Fruit fly (Drosophila melanogaster) whole organism, adult: ENCODE data around the gene CG15043.
A peak's percentile ranks its signal among the peaks of the same experiment; 100 is the strongest.

Source experiments
- CG11617 ChIP-seq: fragments of 200-800 bp; sonication (Bioruptor generic); optimal IDR thresholded peaks from 2 replicates; lab custom pipeline; 2017; ENCODE audit warnings: mild to moderate bottlenecking, missing biosample characterization, missing genetic modification reagents, missing genetic modification characterization
- CG12768 ChIP-seq: fragments of 200-800 bp; sonication (Bioruptor generic); optimal IDR thresholded peaks from 2 replicates; lab custom pipeline; 2017; ENCODE audit warnings: missing biosample characterization, missing genetic modification characterization, mild to moderate bottlenecking, moderate library complexity, missing genetic modification reagents
- CG14711 ChIP-seq: fragments of 200-800 bp; sonication (Bioruptor generic); optimal IDR thresholded peaks from 2 replicates; lab custom pipeline; 2018; ENCODE audit warnings: missing biosample characterization, mild to moderate bottlenecking, missing genetic modification characterization, moderate library complexity
- CG1620 ChIP-seq: fragments of 200-800 bp; sonication (Bioruptor generic); optimal IDR thresholded peaks from 2 replicates; lab custom pipeline; 2016; ENCODE audit warnings: missing biosample characterization, missing genetic modification characterization
- CG5204 ChIP-seq: fragments of 200-800 bp; sonication (Bioruptor generic); optimal IDR thresholded peaks from 2 replicates; lab custom pipeline; 2016; ENCODE audit warnings: missing biosample characterization, missing genetic modification characterization
- CG7045 ChIP-seq: fragments of 200-800 bp; sonication (Bioruptor generic); optimal IDR thresholded peaks from 2 replicates; lab custom pipeline; 2017; ENCODE audit warnings: missing biosample characterization, mild to moderate bottlenecking, missing genetic modification characterization
- CG7101 ChIP-seq: fragments of 200-800 bp; sonication (Bioruptor generic); optimal IDR thresholded peaks from 2 replicates; lab custom pipeline; 2018; ENCODE audit warnings: missing biosample characterization, mild to moderate bottlenecking, missing genetic modification characterization, moderate library complexity
- Clk ChIP-seq: fragments of 200-800 bp; sonication (Bioruptor generic); optimal IDR thresholded peaks from 2 replicates; lab custom pipeline; 2017; ENCODE audit warnings: missing biosample characterization, missing genetic modification characterization
- Hr96 ChIP-seq: fragments of 200-800 bp; sonication (Bioruptor generic); optimal IDR thresholded peaks from 2 replicates; lab custom pipeline; 2016; ENCODE audit warnings: missing biosample characterization, missing genetic modification characterization
- Mnt ChIP-seq: fragments of 200-800 bp; sonication (Bioruptor generic); optimal IDR thresholded peaks from 2 replicates; lab custom pipeline; 2016; ENCODE audit warnings: missing biosample characterization, mild to moderate bottlenecking, missing genetic modification characterization
- bab1 ChIP-seq: fragments of 200-800 bp; sonication (Bioruptor generic); optimal IDR thresholded peaks from 3 replicates; lab custom pipeline; 2019; ENCODE audit warnings: missing biosample characterization, mild to moderate bottlenecking, missing genetic modification characterization, moderate library complexity
- cic ChIP-seq: fragments of 200-800 bp; sonication (Bioruptor generic); optimal IDR thresholded peaks from 2 replicates; lab custom pipeline; 2017; ENCODE audit warnings: missing biosample characterization, mild to moderate bottlenecking, missing genetic modification characterization, moderate library complexity
- cnc ChIP-seq, 2 experiments: fragments of >200 bp; optimal IDR thresholded peaks; 2 replicates each; lab custom pipeline; 2017
- kay ChIP-seq: fragments of 200-800 bp; sonication (Bioruptor generic); peaks from one replicate; lab custom pipeline; 2016; ENCODE audit warnings: missing biosample characterization, missing genetic modification characterization, borderline replicate concordance
- ovo ChIP-seq: fragments of 200-800 bp; sonication (Bioruptor generic); optimal IDR thresholded peaks from 2 replicates; lab custom pipeline; 2016; ENCODE audit warnings: missing biosample characterization, missing genetic modification characterization
- pad ChIP-seq: fragments of 200-800 bp; sonication (Bioruptor generic); optimal IDR thresholded peaks from 3 replicates; lab custom pipeline; 2017; ENCODE audit warnings: missing biosample characterization, missing genetic modification characterization, mild to moderate bottlenecking, moderate library complexity, missing genetic modification reagents
- tj ChIP-seq: fragments of 200-800 bp; sonication (Bioruptor generic); optimal IDR thresholded peaks from 3 replicates; lab custom pipeline; 2017; ENCODE audit warnings: missing biosample characterization, mild to moderate bottlenecking, missing genetic modification characterization, moderate library complexity
- toe ChIP-seq: fragments of 200-800 bp; sonication (Bioruptor generic); optimal IDR thresholded peaks from 2 replicates; lab custom pipeline; 2016; ENCODE audit warnings: missing biosample characterization, missing genetic modification characterization

The CG15043 gene

dm6 chrX:18494165-18494740 lies at the start of gene CG15043:
Gene CG15043, minus strand, starts transcription at chrX:18494168.
- TF ChIP-seq CG11617 (GFP tag; lab: Kevin White, UChicago) (no peak), CG7101 (tag; lab: Kevin White, UChicago) (peak; percentile 58), bab1 (no peak), CG14711 (tag; lab: Kevin White, UChicago) (peak; percentile 48), CG5204 (GFP tag; lab: Kevin White, UChicago) (no peak), CG12768 (no peak), pad (peak; percentile 28)

DNA sequence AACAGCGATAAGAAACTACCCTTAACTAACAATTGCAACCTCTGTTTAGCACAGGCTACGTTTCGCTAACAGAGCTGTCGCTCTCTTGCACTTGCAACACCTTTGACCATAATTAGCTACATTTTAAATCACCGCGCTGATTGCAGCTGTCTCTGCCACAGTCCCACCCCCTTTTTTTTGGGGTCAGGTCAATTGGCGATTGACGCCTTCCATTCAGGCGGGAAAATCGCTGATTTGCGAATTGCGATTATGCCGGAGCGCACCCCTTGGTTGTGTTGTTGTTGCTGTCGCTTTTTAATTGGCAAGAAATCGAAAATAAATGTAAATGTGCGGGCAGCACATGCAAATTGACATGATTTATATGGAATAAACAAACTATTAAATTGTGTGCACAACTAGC lies 49.4 kb upstream of the CG15043 start:
- TF ChIP-seq cic (GFP tag; lab: Kevin White, UChicago) = peak; percentile 31
- no peak for TF ChIP-seq cnc (optimal IDR thresholded peaks at IDR 0.05; lab: Kevin White, UChicago)
- TF ChIP-seq tj (GFP tag; lab: Kevin White, UChicago) = peak; percentile 65

DNA sequence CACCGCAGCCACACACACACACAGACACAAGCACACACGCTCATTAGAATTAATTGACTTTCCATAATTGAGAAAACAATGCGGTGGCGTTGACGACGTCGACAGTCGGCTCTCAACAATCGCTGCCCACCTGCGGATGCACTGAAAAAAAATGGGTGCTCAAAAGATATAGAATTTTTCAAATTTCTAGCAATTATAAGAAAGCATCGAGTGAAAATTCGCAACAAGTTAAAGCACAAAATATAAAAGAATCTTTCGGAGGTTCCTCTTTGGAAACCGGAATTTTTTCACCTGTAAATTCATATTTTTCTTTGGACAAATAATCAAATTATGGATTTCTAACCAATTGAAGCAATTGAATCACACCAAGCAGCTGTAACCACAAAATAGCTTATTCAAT lies 47.9 kb upstream of the CG15043 start:
- TF ChIP-seq ovo (GFP tag; lab: Kevin White, UChicago) (no peak), Hr96 (GFP tag; lab: Kevin White, UChicago) (no peak), bab1 (no peak), cic (GFP tag; lab: Kevin White, UChicago) (no peak), Clk (GFP tag; lab: Kevin White, UChicago) (no peak), CG7101 (tag; lab: Kevin White, UChicago) (no peak), CG12768 (no peak), CG14711 (tag; lab: Kevin White, UChicago) (no peak), tj (GFP tag; lab: Kevin White, UChicago) (no peak), Mnt (GFP tag; lab: Kevin White, UChicago) (no peak)

- TF ChIP-seq kay (GFP tag; lab: Kevin White, UChicago) (no peak), bab1 (no peak), ovo (GFP tag; lab: Kevin White, UChicago) (no peak), CG11617 (GFP tag; lab: Kevin White, UChicago) (no peak), CG14711 (tag; lab: Kevin White, UChicago) (no peak), CG7101 (tag; lab: Kevin White, UChicago) (no peak), tj (GFP tag; lab: Kevin White, UChicago) (no peak), cic (GFP tag; lab: Kevin White, UChicago) (no peak), toe (GFP tag; lab: Kevin White, UChicago) (no peak), CG7045 (GFP tag; lab: Kevin White, UChicago) (no peak)
Measured at dm6 chrX:18540268-18540667, 46.3 kb upstream of the CG15043 start.

DNA sequence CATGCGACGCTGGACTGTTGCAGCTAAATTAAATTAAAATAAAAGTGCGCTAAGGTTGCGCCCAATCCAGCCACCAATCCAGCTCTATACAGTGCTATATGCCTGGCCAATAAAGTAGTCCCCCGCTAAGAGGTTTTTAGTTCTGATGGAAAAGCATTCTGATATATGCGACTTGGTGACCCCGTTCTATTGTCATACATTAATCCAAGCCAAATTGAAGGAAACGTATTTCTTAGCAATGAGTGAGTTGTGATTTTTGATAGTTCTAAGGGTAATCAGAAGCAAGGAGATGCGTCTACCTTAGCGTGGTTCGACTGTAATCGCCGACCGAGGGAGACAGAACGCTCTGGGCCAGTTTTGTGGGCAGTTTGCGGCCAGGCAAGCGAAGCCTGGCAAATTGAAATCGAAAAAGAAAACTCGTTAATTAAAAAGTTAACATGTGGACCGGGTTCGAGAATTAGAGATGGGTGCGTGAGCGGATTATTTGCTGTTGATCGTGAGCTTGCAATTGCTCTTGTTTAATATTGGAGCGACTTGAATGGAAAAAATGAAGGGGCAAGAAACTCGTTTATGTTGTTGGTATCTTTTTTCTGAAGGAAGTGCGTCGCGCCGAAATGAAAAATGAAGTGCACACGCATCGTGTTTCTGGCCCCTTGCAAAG lies 44.4 kb upstream of the CG15043 start:
- TF ChIP-seq ovo (GFP tag; lab: Kevin White, UChicago) (no peak), toe (GFP tag; lab: Kevin White, UChicago) (no peak), Hr96 (GFP tag; lab: Kevin White, UChicago) (no peak), CG11617 (GFP tag; lab: Kevin White, UChicago) (no peak), cic (GFP tag; lab: Kevin White, UChicago) (no peak), pad (no peak), CG14711 (tag; lab: Kevin White, UChicago) (no peak), tj (GFP tag; lab: Kevin White, UChicago) (no peak), CG7101 (tag; lab: Kevin White, UChicago) (no peak), CG12768 (no peak), cnc (optimal IDR thresholded peaks at IDR 0.05; lab: Kevin White, UChicago) (no peak), bab1 (no peak), CG7045 (GFP tag; lab: Kevin White, UChicago) (no peak)

dm6 chrX:18537066-18537759 lies 43.2 kb upstream of the CG15043 start:
- TF ChIP-seq CG1620 (no peak), pad (no peak), bab1 (no peak), CG11617 (GFP tag; lab: Kevin White, UChicago) (no peak), CG7045 (GFP tag; lab: Kevin White, UChicago) (no peak), Hr96 (GFP tag; lab: Kevin White, UChicago) (no peak)

DNA sequence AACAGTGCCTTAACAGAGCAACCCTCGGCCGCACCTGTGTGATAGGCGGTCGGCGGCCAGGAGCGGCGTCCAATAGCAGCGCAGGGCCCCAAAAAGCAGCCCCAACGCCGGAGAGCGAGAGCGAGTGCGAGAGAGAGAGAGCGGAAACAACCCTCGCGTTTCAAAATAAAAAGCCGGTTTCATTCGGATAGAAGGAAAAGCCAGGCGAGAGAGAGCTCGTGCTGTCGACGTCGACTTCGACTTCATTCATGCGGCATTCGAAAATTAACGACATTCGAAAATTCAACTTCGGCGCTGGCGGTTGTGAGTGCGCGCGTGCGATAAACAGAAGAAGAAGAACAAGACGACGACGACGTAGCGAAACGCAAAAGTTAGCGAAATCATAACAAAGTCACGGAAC lies 40.4 kb upstream of the CG15043 start:
- TF ChIP-seq CG5204 (GFP tag; lab: Kevin White, UChicago) = no peak
- TF ChIP-seq tj (GFP tag; lab: Kevin White, UChicago) = peak; percentile 23
- peak; percentile 18 for TF ChIP-seq cic (GFP tag; lab: Kevin White, UChicago)
- TF ChIP-seq bab1 = peak; percentile 19
